Worm (Caenorhabditis elegans) whole organism, L3 larva: ENCODE measurements around the gene fbxa-29.

Experiments
- ZK546.5 ChIP-seq: sonication (generic microtip); optimal IDR thresholded peaks from 2 replicates; lab custom pipeline; 2017; ENCODE audit warnings: missing biosample characterization, missing genetic modification characterization
- ceh-16 ChIP-seq: sonication (generic microtip); optimal IDR thresholded peaks from 2 replicates; lab custom pipeline; 2017; ENCODE audit warnings: missing biosample characterization, missing genetic modification characterization
- ceh-28 ChIP-seq: fragments of 150-350 bp; optimal IDR thresholded peaks from 2 replicates; lab custom pipeline; 2014; ENCODE audit warnings: missing biosample characterization, missing genetic modification reagents, missing genetic modification characterization
- egl-27 ChIP-seq: sonication (generic microtip); optimal IDR thresholded peaks from 4 replicates; lab custom pipeline; 2017; ENCODE audit warnings: missing biosample characterization, missing genetic modification reagents, missing genetic modification characterization
- egl-5 ChIP-seq: fragments of 150-350 bp; optimal IDR thresholded peaks from 2 replicates; lab custom pipeline; 2017; ENCODE audit warnings: missing biosample characterization, missing genetic modification reagents, missing genetic modification characterization, inconsistent platforms
- elt-1 ChIP-seq: fragments of 150-350 bp; optimal IDR thresholded peaks from 2 replicates; lab custom pipeline; 2014; ENCODE audit warnings: missing biosample characterization, missing genetic modification characterization
- elt-2 ChIP-seq: sonication (generic microtip); optimal IDR thresholded peaks from 2 replicates; lab custom pipeline; 2016; ENCODE audit warnings: missing genetic modification reagents, mild to moderate bottlenecking, missing genetic modification characterization, missing compliant biosample characterization
- elt-3 ChIP-seq, 3 experiments: fragments of 150-350 bp in 1 of 3; sonication (generic microtip) in 2 of 3; optimal IDR thresholded peaks; 2 replicates in 2 of 3; 4 replicates in 1 of 3; lab custom pipeline; 2014 to 2017; ENCODE audit warnings: missing biosample characterization in 3 of 3, missing genetic modification characterization in 3 of 3
- fkh-10 ChIP-seq: sonication (generic microtip); optimal IDR thresholded peaks from 2 replicates; lab custom pipeline; 2017; ENCODE audit warnings: missing biosample characterization, missing genetic modification reagents, missing genetic modification characterization
- fos-1 ChIP-seq: fragments of 150-350 bp; optimal IDR thresholded peaks from 2 replicates; lab custom pipeline; 2014; ENCODE audit warnings: missing biosample characterization, missing genetic modification characterization
- hmg-11 ChIP-seq: sonication (generic microtip); optimal IDR thresholded peaks from 2 replicates; lab custom pipeline; 2016; ENCODE audit warnings: missing genetic modification characterization, missing compliant biosample characterization
- jun-1 ChIP-seq: fragments of 150-350 bp; optimal IDR thresholded peaks from 2 replicates; lab custom pipeline; 2014; ENCODE audit warnings: missing biosample characterization, missing genetic modification reagents, missing genetic modification characterization
- lin-15B ChIP-seq: fragments of 150-350 bp; optimal IDR thresholded peaks from 2 replicates; lab custom pipeline; 2014; ENCODE audit warnings: missing biosample characterization, missing genetic modification characterization
- lsy-12 ChIP-seq: sonication (generic microtip); optimal IDR thresholded peaks from 2 replicates; lab custom pipeline; 2016; ENCODE audit warnings: mild to moderate bottlenecking, missing genetic modification characterization, missing compliant biosample characterization
- mdl-1 ChIP-seq: fragments of 150-350 bp; optimal IDR thresholded peaks from 2 replicates; lab custom pipeline; 2014; ENCODE audit warnings: missing biosample characterization, missing genetic modification characterization
- mml-1 ChIP-seq: fragments of 150-350 bp; sonication (generic microtip); optimal IDR thresholded peaks from 3 replicates; lab custom pipeline; 2014; ENCODE audit warnings: missing biosample characterization, missing genetic modification characterization
- nfya-1 ChIP-seq: sonication (generic microtip); optimal IDR thresholded peaks from 2 replicates; lab custom pipeline; 2017; ENCODE audit warnings: missing genetic modification characterization, mild to moderate bottlenecking, missing compliant biosample characterization, antibody characterized with exemption, moderate library complexity; ENCODE audit not compliant: insufficient read depth
- nhr-12 ChIP-seq: fragments of 150-350 bp; optimal IDR thresholded peaks from 2 replicates; lab custom pipeline; 2014; ENCODE audit warnings: missing biosample characterization, missing genetic modification characterization
- nhr-23 ChIP-seq: fragments of 150-350 bp; optimal IDR thresholded peaks from 2 replicates; lab custom pipeline; 2014; ENCODE audit warnings: missing biosample characterization, missing genetic modification reagents, missing genetic modification characterization
- nhr-237 ChIP-seq: fragments of 150-350 bp; optimal IDR thresholded peaks from 2 replicates; lab custom pipeline; 2014; ENCODE audit warnings: missing biosample characterization, missing genetic modification characterization
- nhr-28 ChIP-seq: fragments of 150-350 bp; optimal IDR thresholded peaks from 2 replicates; lab custom pipeline; 2014; ENCODE audit warnings: missing biosample characterization, missing genetic modification characterization
- nhr-43 ChIP-seq: sonication (generic microtip); optimal IDR thresholded peaks from 2 replicates; lab custom pipeline; 2016; ENCODE audit warnings: mild to moderate bottlenecking, missing genetic modification characterization, missing compliant biosample characterization; ENCODE audit not compliant: poor library complexity, severe bottlenecking
- nhr-67 ChIP-seq: fragments of 150-350 bp; optimal IDR thresholded peaks from 2 replicates; lab custom pipeline; 2014; ENCODE audit warnings: missing biosample characterization, missing genetic modification characterization
- nhr-76 ChIP-seq: fragments of 150-350 bp; sonication (generic microtip); optimal IDR thresholded peaks from 5 replicates; lab custom pipeline; 2014; ENCODE audit warnings: missing biosample characterization, missing genetic modification characterization
- pha-4 ChIP-seq: fragments of 150-350 bp; optimal IDR thresholded peaks from 2 replicates; lab custom pipeline; 2014; ENCODE audit warnings: missing biosample characterization, missing genetic modification reagents, missing genetic modification characterization
- pqm-1 ChIP-seq: fragments of 150-350 bp; optimal IDR thresholded peaks from 2 replicates; lab custom pipeline; 2017; ENCODE audit warnings: missing biosample characterization, missing genetic modification characterization, inconsistent platforms
- sea-2 ChIP-seq: fragments of 150-350 bp; sonication (generic microtip); optimal IDR thresholded peaks from 4 replicates; lab custom pipeline; 2014; ENCODE audit warnings: missing biosample characterization, missing genetic modification reagents, missing genetic modification characterization
- skn-1 ChIP-seq: fragments of 150-350 bp; optimal IDR thresholded peaks from 2 replicates; lab custom pipeline; 2014; ENCODE audit warnings: missing biosample characterization, missing genetic modification characterization
- tbx-2 ChIP-seq: sonication (generic microtip); optimal IDR thresholded peaks from 2 replicates; lab custom pipeline; 2016; ENCODE audit warnings: mild to moderate bottlenecking, missing genetic modification characterization, missing compliant biosample characterization
- unc-62 ChIP-seq: fragments of 150-350 bp; sonication (generic microtip); optimal IDR thresholded peaks from 4 replicates; lab custom pipeline; 2014; ENCODE audit warnings: missing biosample characterization, missing genetic modification reagents, missing genetic modification characterization
- ztf-11 ChIP-seq: fragments of 150-350 bp; optimal IDR thresholded peaks from 2 replicates; lab custom pipeline; 2014; ENCODE audit warnings: missing biosample characterization, missing genetic modification characterization
- ztf-4 ChIP-seq: fragments of 150-350 bp; optimal IDR thresholded peaks from 2 replicates; lab custom pipeline; 2014; ENCODE audit warnings: missing biosample characterization, missing genetic modification characterization

The fbxa-29 gene

ce11 chrIII:1295149-1295716, 21.7 kb upstream of the fbxa-29 start, which contains the start of gene fbxa-35:
Gene fbxa-35, plus strand, starts transcription at chrIII:1295666.
- TF ChIP-seq egl-5 (tag; lab: Kevin White, UChicago) (no peak), pqm-1 (tag; lab: Kevin White, UChicago) (peak; percentile 86), elt-2 (tag; lab: Kevin White, UChicago) (peak; percentile 63)

- TF ChIP-seq fos-1 (tag; lab: Kevin White, UChicago) (no peak), unc-62 (GFP tag; lab: Kevin White, UChicago) (no peak), nhr-76 (no peak), jun-1 (tag; lab: Kevin White, UChicago) (no peak), nhr-12 (tag; lab: Kevin White, UChicago) (no peak)
- TF ChIP-seq, all 47 proteins: peak for 0
These were observed 19.6 kb upstream of the fbxa-29 start, which contains the start of gene fbxa-36 for ce11 chrIII:1293135-1293534. Gene fbxa-36, minus strand, starts transcription at chrIII:1293235.

DNA sequence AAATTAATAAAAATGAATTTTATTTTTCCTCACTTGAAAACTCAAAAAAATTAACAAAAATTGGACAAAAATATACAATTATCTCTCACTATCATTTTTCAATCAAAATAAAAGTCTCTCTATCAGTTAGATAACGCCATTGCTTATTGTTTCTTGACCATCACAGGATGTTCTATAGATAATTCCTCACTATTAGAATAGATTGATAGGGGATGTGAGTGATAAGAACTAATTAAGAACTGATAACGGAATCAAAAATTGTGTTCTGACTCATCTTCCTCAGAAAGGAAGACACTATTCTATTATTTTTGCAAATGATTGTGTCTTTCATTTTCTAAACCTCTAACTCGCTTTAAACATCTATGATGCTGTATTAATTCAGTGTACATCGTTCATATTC, 15.6 kb upstream of the fbxa-29 start:
- no peak for TF ChIP-seq elt-1 (tag; lab: Kevin White, UChicago)
- TF ChIP-seq elt-3 (tag; optimal IDR thresholded peaks at IDR 0.05; lab: Kevin White, UChicago) = peak in 1 of 3 experiments; percentile 51
- peak; percentile 75 for TF ChIP-seq elt-2 (tag; lab: Kevin White, UChicago)
- TF ChIP-seq nhr-67 (tag; lab: Kevin White, UChicago) = no peak
- TF ChIP-seq nhr-43 (tag; lab: Kevin White, UChicago) = no peak
- TF ChIP-seq jun-1 (tag; lab: Kevin White, UChicago) = peak; percentile 31
- TF ChIP-seq hmg-11 (tag; lab: Kevin White, UChicago) = no peak
- TF ChIP-seq nhr-12 (tag; lab: Kevin White, UChicago) = no peak
- peak; percentile 87 for TF ChIP-seq pqm-1 (tag; lab: Kevin White, UChicago)
- no peak for TF ChIP-seq lsy-12 (tag; lab: Kevin White, UChicago)
- TF ChIP-seq, all 47 proteins: peak for 4

ce11 chrIII:1288473-1289056, 15.1 kb upstream of the fbxa-29 start, which contains the start of gene fbxa-50:
Gene fbxa-50, minus strand, starts transcription at chrIII:1288523.
- TF ChIP-seq ZK546.5 (no peak), nhr-23 (tag; lab: Kevin White, UChicago) (no peak), ztf-11 (tag; lab: Kevin White, UChicago) (no peak), ztf-4 (no peak), egl-5 (tag; lab: Kevin White, UChicago) (no peak), nhr-12 (tag; lab: Kevin White, UChicago) (no peak), nhr-28 (tag; lab: Kevin White, UChicago) (no peak), sea-2 (GFP tag; lab: Kevin White, UChicago) (no peak), skn-1 (tag; lab: Kevin White, UChicago) (no peak), nhr-76 (no peak), mml-1 (no peak)

ce11 chrIII:1284584-1285046, 11.1 kb upstream of the fbxa-29 start, which contains the start of gene fbxa-37:
Gene fbxa-37, plus strand, starts transcription at chrIII:1284996.
- TF ChIP-seq ceh-28 (tag; lab: Kevin White, UChicago) = peak; percentile 74
- TF ChIP-seq nfya-1 (tag; lab: Kevin White, UChicago) = peak; percentile 27
- peak; percentile 92 for TF ChIP-seq pha-4
- no peak for TF ChIP-seq nhr-23 (tag; lab: Kevin White, UChicago)
- TF ChIP-seq, all 47 proteins: peak for 3

DNA sequence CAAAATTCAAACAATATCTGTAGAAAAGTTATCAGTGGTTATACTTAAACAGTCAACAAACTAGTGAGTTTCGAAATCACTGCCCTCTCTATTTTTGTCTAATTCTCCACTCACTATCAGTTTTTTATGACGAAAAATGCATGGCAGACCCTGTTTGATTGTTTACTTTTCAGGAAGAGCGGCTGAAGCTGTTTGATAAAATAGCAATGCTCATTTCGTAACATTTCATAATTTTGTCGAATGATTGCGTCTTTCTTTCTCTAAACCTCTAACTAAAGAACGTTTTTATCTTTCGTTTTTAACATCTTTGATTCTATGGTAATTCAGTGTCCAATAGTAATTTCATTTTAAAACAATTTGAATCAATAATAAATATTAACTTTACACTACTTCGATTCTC, 5.7 kb upstream of the fbxa-29 start:
- TF ChIP-seq fos-1 (tag; lab: Kevin White, UChicago) (no peak), sea-2 (GFP tag; lab: Kevin White, UChicago) (no peak), elt-2 (tag; lab: Kevin White, UChicago) (peak; percentile 99), jun-1 (tag; lab: Kevin White, UChicago) (peak; percentile 89), ztf-4 (no peak), pha-4 (peak; percentile 95), nhr-23 (tag; lab: Kevin White, UChicago) (no peak), fkh-10 (GFP tag; lab: Kevin White, UChicago) (no peak), ceh-28 (tag; lab: Kevin White, UChicago) (peak; percentile 42), tbx-2 (tag; lab: Kevin White, UChicago) (no peak), unc-62 (GFP tag; lab: Kevin White, UChicago) (no peak), pqm-1 (tag; lab: Kevin White, UChicago) (peak; percentile 98), nhr-28 (tag; lab: Kevin White, UChicago) (no peak), ceh-16 (tag; lab: Kevin White, UChicago) (no peak), egl-27 (tag; lab: Kevin White, UChicago) (peak; percentile 45), lin-15B (tag; lab: Kevin White, UChicago) (no peak), hmg-11 (tag; lab: Kevin White, UChicago) (no peak), nhr-237 (tag; lab: Kevin White, UChicago) (no peak), mdl-1 (tag; lab: Kevin White, UChicago) (no peak), lsy-12 (tag; lab: Kevin White, UChicago) (no peak)
